Worm (Caenorhabditis elegans): Measurements from ENCODE around the gene C45B2.3.

- TF ChIP-seq let-526 (GFP tag; IDR thresholded peaks at IDR 0.05) (no peak), nhr-27 (tag; optimal IDR thresholded peaks at IDR 0.05) (no peak), somi-1 (GFP tag; optimal IDR thresholded peaks at IDR 0.05) (no peak), unc-62 (GFP tag; optimal IDR thresholded peaks at IDR 0.05) (no peak)
Observed at ce11 chrX:6100395-6101099, 17.8 kb downstream of the C45B2.3 start.

Data from whole organism, young adult.